Fruit fly (Drosophila melanogaster) whole organism, embryonic: ENCODE data around the gene CG33552.

Experiments used
- Atf-2 ChIP-seq: fragments of 200-800 bp; sonication (Bioruptor generic); optimal IDR thresholded peaks from 2 replicates; lab custom pipeline; 2016; ENCODE audit warnings: missing biosample characterization, missing genetic modification characterization
- CG11085 ChIP-seq: fragments of 200-800 bp; sonication (Bioruptor generic); IDR thresholded peaks from 2 replicates; pipeline ENCODE4 v1.3.6; 2022; ENCODE audit warnings: missing biosample characterization, missing genetic modification characterization
- CG11093 ChIP-seq: fragments of 200-800 bp; sonication (Bioruptor generic); IDR thresholded peaks from 3 replicates; pipeline ENCODE4 v1.3.6; 2022; ENCODE audit warnings: missing biosample characterization, missing genetic modification characterization
- CG11723 ChIP-seq: fragments of 200-800 bp; sonication (Bioruptor generic); optimal IDR thresholded peaks from 2 replicates; lab custom pipeline; 2017; ENCODE audit warnings: missing biosample characterization, mild to moderate bottlenecking, missing genetic modification characterization
- CG12236 ChIP-seq: fragments of 200-800 bp; sonication (Bioruptor generic); optimal IDR thresholded peaks from 2 replicates; lab custom pipeline; 2016; ENCODE audit warnings: missing biosample characterization, missing genetic modification characterization
- CG17328 ChIP-seq: fragments of 200-800 bp; sonication (Bioruptor generic); IDR thresholded peaks from 2 replicates; pipeline ENCODE4 v1.3.6; 2022; ENCODE audit warnings: missing biosample characterization, missing genetic modification characterization
- CG18599 ChIP-seq: fragments of 200-800 bp; sonication (Bioruptor generic); optimal IDR thresholded peaks from 3 replicates; lab custom pipeline; 2017; ENCODE audit warnings: missing biosample characterization, missing genetic modification characterization, mild to moderate bottlenecking, moderate library complexity, missing genetic modification reagents
- Hey ChIP-seq: fragments of 200-800 bp; sonication (Bioruptor generic); optimal IDR thresholded peaks from 3 replicates; lab custom pipeline; 2018; ENCODE audit warnings: missing biosample characterization, mild to moderate bottlenecking, missing genetic modification characterization
- Mrtf ChIP-seq: fragments of 200-800 bp; sonication (Bioruptor generic); IDR thresholded peaks from 3 replicates; pipeline ENCODE4 v1.3.6; 2022; ENCODE audit warnings: missing biosample characterization, missing genetic modification characterization
- Pdp1 ChIP-seq, 2 experiments: fragments of 200-800 bp; sonication (Bioruptor generic); optimal IDR thresholded peaks; 3 replicates each; lab custom pipeline; 2016; ENCODE audit warnings: missing biosample characterization in 2 of 2, missing genetic modification characterization in 2 of 2, mild to moderate bottlenecking in 1 of 2, moderate library complexity in 1 of 2
- eyg ChIP-seq: fragments of 200-800 bp; sonication (Bioruptor generic); optimal IDR thresholded peaks from 3 replicates; lab custom pipeline; 2016; ENCODE audit warnings: missing biosample characterization, missing genetic modification characterization
- lov ChIP-seq, 2 experiments: fragments of 200-800 bp in 1 of 2; fragments of >200 bp in 1 of 2; sonication (Bioruptor generic) in 1 of 2; IDR thresholded peaks in 1 of 2; optimal IDR thresholded peaks in 1 of 2; 2 replicates in 1 of 2; 3 replicates in 1 of 2; pipeline versions ENCODE4 v1.3.6 to Lab custom; 2017 to 2022; ENCODE audit warnings: missing biosample characterization in 1 of 2, missing genetic modification characterization in 1 of 2
- run ChIP-seq: fragments of 200-800 bp; sonication (Bioruptor generic); optimal IDR thresholded peaks from 3 replicates; lab custom pipeline; 2018; ENCODE audit warnings: missing biosample characterization, mild to moderate bottlenecking, missing genetic modification characterization
- unpg ChIP-seq: fragments of 200-800 bp; sonication (Bioruptor generic); optimal IDR thresholded peaks from 3 replicates; lab custom pipeline; 2018; ENCODE audit warnings: missing biosample characterization, mild to moderate bottlenecking, missing genetic modification characterization, moderate library complexity

DNA sequence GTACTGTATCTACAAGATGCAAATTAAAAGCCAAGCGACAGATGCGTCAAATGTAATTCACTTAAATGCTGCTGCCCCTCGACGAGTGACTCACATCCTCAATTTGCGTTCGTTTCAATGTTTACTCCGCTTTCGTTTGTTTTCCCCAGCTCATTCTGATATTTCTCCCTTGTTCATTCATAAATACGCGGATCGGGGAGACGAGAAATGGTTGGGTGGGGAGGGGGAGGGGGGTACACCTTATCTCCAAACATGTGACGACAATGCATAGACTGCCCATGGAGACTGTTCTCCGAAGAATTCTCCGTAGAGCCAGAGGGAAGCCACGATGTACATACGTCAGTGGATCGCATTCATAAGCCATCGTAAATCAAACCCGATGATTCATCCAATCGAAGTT lies 45.0 kb upstream of the CG33552 start:
- no peak for TF ChIP-seq run
- no peak for TF ChIP-seq CG12236 (GFP tag; lab: Kevin White, UChicago)
- TF ChIP-seq CG11723 (GFP tag; lab: Kevin White, UChicago), result no peak
- no peak for TF ChIP-seq Atf-2 (GFP tag; lab: Kevin White, UChicago)
- no peak for TF ChIP-seq CG11085 (GFP tag; lab: Robert Waterston, UW)
- no peak for TF ChIP-seq unpg (GFP tag; lab: Kevin White, UChicago)
- TF ChIP-seq eyg, result no peak
- no peak for TF ChIP-seq CG11093 (GFP tag; lab: Robert Waterston, UW)
- TF ChIP-seq Hey (tag; lab: Kevin White, UChicago), result no peak
- TF ChIP-seq CG18599 (GFP tag; lab: Kevin White, UChicago), result no peak
- no peak for TF ChIP-seq Mrtf (GFP tag; lab: Robert Waterston, UW)
- TF ChIP-seq Pdp1 (GFP tag; optimal IDR thresholded peaks at IDR 0.05; lab: Kevin White, UChicago), result no peak
- no peak for TF ChIP-seq lov (optimal IDR thresholded peaks at IDR 0.05; lab: Kevin White, UChicago)
- no peak for TF ChIP-seq lov (GFP tag; IDR thresholded peaks at IDR 0.05; lab: Robert Waterston, UW)
- no peak for TF ChIP-seq CG17328 (GFP tag; lab: Robert Waterston, UW)
